Fruit fly (Drosophila melanogaster) whole organism, embryonic: Measurements from ENCODE around the gene beat-Vc.

Experiments
- Bteb2 ChIP-seq: fragments of 200-800 bp; sonication (Bioruptor generic); optimal IDR thresholded peaks from 2 replicates; lab custom pipeline; 2016; ENCODE audit warnings: missing biosample characterization, missing genetic modification characterization
- CG10267 ChIP-seq: fragments of 200-800 bp; sonication (Bioruptor generic); optimal IDR thresholded peaks from 2 replicates; lab custom pipeline; 2018; ENCODE audit warnings: missing biosample characterization, mild to moderate bottlenecking, missing genetic modification characterization, moderate library complexity
- CG11247 ChIP-seq: fragments of 200-800 bp; sonication (Bioruptor generic); IDR thresholded peaks from 2 replicates; pipeline ENCODE4 v1.3.6; 2022; ENCODE audit warnings: missing biosample characterization, missing genetic modification characterization
- CG11695 ChIP-seq: fragments of 200-800 bp; sonication (Bioruptor generic); IDR thresholded peaks from 3 replicates; pipeline ENCODE4 v1.3.6; 2022; ENCODE audit warnings: missing biosample characterization, missing genetic modification characterization
- CG12942 ChIP-seq: fragments of 200-800 bp; sonication (Bioruptor generic); optimal IDR thresholded peaks from 3 replicates; lab custom pipeline; 2016; ENCODE audit warnings: missing biosample characterization, missing genetic modification characterization
- CG13424 ChIP-seq: fragments of 200-800 bp; sonication (Bioruptor generic); optimal IDR thresholded peaks from 2 replicates; lab custom pipeline; 2019; ENCODE audit warnings: missing biosample characterization, mild to moderate bottlenecking, missing genetic modification characterization, moderate library complexity
- CG14710 ChIP-seq: fragments of 200-800 bp; sonication (Bioruptor generic); optimal IDR thresholded peaks from 3 replicates; lab custom pipeline; 2019; ENCODE audit warnings: missing biosample characterization, mild to moderate bottlenecking, missing genetic modification characterization, moderate library complexity
- CG15514 ChIP-seq: fragments of 200-800 bp; sonication (Bioruptor generic); optimal IDR thresholded peaks from 3 replicates; lab custom pipeline; 2017; ENCODE audit warnings: missing biosample characterization, missing genetic modification characterization, mild to moderate bottlenecking, moderate library complexity, missing genetic modification reagents
- CG15601 ChIP-seq: fragments of 200-800 bp; sonication (Bioruptor generic); optimal IDR thresholded peaks from 3 replicates; lab custom pipeline; 2019; ENCODE audit warnings: missing biosample characterization, mild to moderate bottlenecking, missing genetic modification characterization, moderate library complexity
- CG17802 ChIP-seq: fragments of 200-800 bp; sonication (Bioruptor generic); optimal IDR thresholded peaks from 2 replicates; lab custom pipeline; 2018; ENCODE audit warnings: missing biosample characterization, mild to moderate bottlenecking, missing genetic modification characterization, moderate library complexity
- CG18262 ChIP-seq: fragments of 200-800 bp; optimal IDR thresholded peaks from 3 replicates; lab custom pipeline; 2019; ENCODE audit warnings: missing biosample characterization, mild to moderate bottlenecking, missing genetic modification characterization, moderate library complexity
- CG18599 ChIP-seq: fragments of 200-800 bp; sonication (Bioruptor generic); optimal IDR thresholded peaks from 3 replicates; lab custom pipeline; 2017; ENCODE audit warnings: missing biosample characterization, missing genetic modification characterization, mild to moderate bottlenecking, moderate library complexity, missing genetic modification reagents
- CG18619 ChIP-seq: fragments of 200-800 bp; sonication (Bioruptor generic); optimal IDR thresholded peaks from 3 replicates; lab custom pipeline; 2017; ENCODE audit warnings: missing biosample characterization, mild to moderate bottlenecking, missing genetic modification characterization
- CG2875 ChIP-seq: fragments of 200-800 bp; sonication (Bioruptor generic); optimal IDR thresholded peaks from 2 replicates; lab custom pipeline; 2017; ENCODE audit warnings: missing biosample characterization, mild to moderate bottlenecking, missing genetic modification characterization, missing genetic modification reagents
- CG32532 ChIP-seq: fragments of 200-800 bp; sonication (Bioruptor generic); IDR thresholded peaks from 2 replicates; pipeline ENCODE4 v1.3.6; 2022; ENCODE audit warnings: missing biosample characterization, missing genetic modification characterization
- CG33557 ChIP-seq: fragments of 200-800 bp; sonication (Bioruptor generic); optimal IDR thresholded peaks from 2 replicates; lab custom pipeline; 2019; ENCODE audit warnings: missing biosample characterization, mild to moderate bottlenecking, missing genetic modification characterization, moderate library complexity
- CG34224 ChIP-seq: fragments of 200-800 bp; sonication (Bioruptor generic); IDR thresholded peaks from 3 replicates; pipeline ENCODE4 v1.3.6; 2022; ENCODE audit warnings: missing biosample characterization, missing genetic modification characterization; ENCODE audit not compliant: partially characterized antibody
- CG6854 ChIP-seq: fragments of 200-800 bp; sonication (Bioruptor generic); optimal IDR thresholded peaks from 3 replicates; lab custom pipeline; 2017; ENCODE audit warnings: missing biosample characterization, mild to moderate bottlenecking, missing genetic modification characterization
- CG7839 ChIP-seq: fragments of 200-800 bp; sonication (Bioruptor generic); optimal IDR thresholded peaks from 3 replicates; lab custom pipeline; 2018; ENCODE audit warnings: missing biosample characterization, mild to moderate bottlenecking, missing genetic modification characterization, moderate library complexity
- CG8281 ChIP-seq: fragments of 200-800 bp; sonication (Bioruptor generic); optimal IDR thresholded peaks from 2 replicates; lab custom pipeline; 2018; ENCODE audit warnings: missing biosample characterization, mild to moderate bottlenecking, missing genetic modification characterization, moderate library complexity
- CG8478 ChIP-seq: fragments of >200 bp; optimal IDR thresholded peaks from 2 replicates; lab custom pipeline; 2018
- CG9437 ChIP-seq: fragments of 200-800 bp; sonication (Bioruptor generic); optimal IDR thresholded peaks from 2 replicates; lab custom pipeline; 2018; ENCODE audit warnings: missing biosample characterization, mild to moderate bottlenecking, missing genetic modification characterization
- Dad ChIP-seq: fragments of 200-800 bp; sonication (Bioruptor generic); optimal IDR thresholded peaks from 3 replicates; lab custom pipeline; 2016; ENCODE audit warnings: missing biosample characterization, missing genetic modification characterization
- Dek ChIP-seq: fragments of 200-800 bp; sonication (Bioruptor generic); optimal IDR thresholded peaks from 3 replicates; lab custom pipeline; 2019; ENCODE audit warnings: missing biosample characterization, mild to moderate bottlenecking, missing genetic modification characterization, moderate library complexity
- Fer1 ChIP-seq: fragments of 200-800 bp; sonication (Bioruptor generic); optimal IDR thresholded peaks from 2 replicates; lab custom pipeline; 2017; ENCODE audit warnings: missing biosample characterization, mild to moderate bottlenecking, missing genetic modification characterization
- H2.0 ChIP-seq: fragments of 200-800 bp; sonication (Bioruptor generic); IDR thresholded peaks from 2 replicates; pipeline ENCODE4 v1.3.6; 2022; ENCODE audit warnings: missing biosample characterization, missing genetic modification characterization
- Hr3 ChIP-seq: fragments of 200-800 bp; sonication (Bioruptor generic); optimal IDR thresholded peaks from 3 replicates; lab custom pipeline; 2016; ENCODE audit warnings: missing biosample characterization, missing genetic modification characterization
- Meics ChIP-seq: fragments of 200-800 bp; sonication (Bioruptor generic); optimal IDR thresholded peaks from 2 replicates; lab custom pipeline; 2017; ENCODE audit warnings: missing biosample characterization, mild to moderate bottlenecking, missing genetic modification characterization
- NFAT ChIP-seq: fragments of 200-800 bp; sonication (Bioruptor generic); IDR thresholded peaks from 2 replicates; pipeline ENCODE4 v1.3.6; 2022; ENCODE audit warnings: missing biosample characterization, missing genetic modification characterization
- Neu2 ChIP-seq: fragments of 200-800 bp; sonication (Bioruptor generic); optimal IDR thresholded peaks from 3 replicates; lab custom pipeline; 2016; ENCODE audit warnings: missing biosample characterization, missing genetic modification characterization, borderline replicate concordance
- Sox100B ChIP-seq: fragments of 200-800 bp; sonication (Bioruptor generic); optimal IDR thresholded peaks from 3 replicates; lab custom pipeline; 2018; ENCODE audit warnings: missing biosample characterization, mild to moderate bottlenecking, missing genetic modification characterization
- Sry-β ChIP-seq: fragments of 200-800 bp; sonication (Bioruptor generic); optimal IDR thresholded peaks from 2 replicates; lab custom pipeline; 2018; ENCODE audit warnings: missing biosample characterization, mild to moderate bottlenecking, missing genetic modification characterization, moderate library complexity
- Trl ChIP-seq, 3 experiments: fragments of >200 bp in 2 of 3; fragments of 200-800 bp in 1 of 3; sonication (Bioruptor generic) in 1 of 3; optimal IDR thresholded peaks; 2 replicates in 1 of 3; 3 replicates in 2 of 3; lab custom pipeline; 2016 to 2017; ENCODE audit warnings: missing biosample characterization in 1 of 3, missing genetic modification characterization in 1 of 3
- cwo ChIP-seq: fragments of 200-800 bp; sonication (Bioruptor generic); optimal IDR thresholded peaks from 3 replicates; lab custom pipeline; 2017; ENCODE audit warnings: missing biosample characterization, missing genetic modification characterization, mild to moderate bottlenecking, moderate library complexity, missing genetic modification reagents
- dati ChIP-seq: fragments of 200-800 bp; sonication (Bioruptor generic); IDR thresholded peaks from 2 replicates; pipeline ENCODE4 v1.3.6; 2022; ENCODE audit warnings: missing biosample characterization, missing genetic modification characterization
- ftz-f1 ChIP-seq: fragments of 200-800 bp; sonication (Bioruptor generic); optimal IDR thresholded peaks from 2 replicates; lab custom pipeline; 2016; ENCODE audit warnings: missing biosample characterization, missing genetic modification characterization
- gcm ChIP-seq: fragments of 200-800 bp; sonication (Bioruptor generic); optimal IDR thresholded peaks from 2 replicates; lab custom pipeline; 2019; ENCODE audit warnings: missing biosample characterization, mild to moderate bottlenecking, missing genetic modification characterization, moderate library complexity
- ken ChIP-seq: fragments of 200-800 bp; sonication (Bioruptor generic); IDR thresholded peaks from 3 replicates; pipeline ENCODE4 v1.3.6; 2022; ENCODE audit warnings: missing biosample characterization, missing genetic modification characterization
- lbe ChIP-seq: fragments of 200-800 bp; sonication (Bioruptor generic); optimal IDR thresholded peaks from 2 replicates; lab custom pipeline; 2016; ENCODE audit warnings: missing biosample characterization, mild to moderate bottlenecking, missing genetic modification characterization
- lov ChIP-seq, 2 experiments: fragments of 200-800 bp in 1 of 2; fragments of >200 bp in 1 of 2; sonication (Bioruptor generic) in 1 of 2; IDR thresholded peaks in 1 of 2; optimal IDR thresholded peaks in 1 of 2; 2 replicates in 1 of 2; 3 replicates in 1 of 2; pipeline versions ENCODE4 v1.3.6 to Lab custom; 2017 to 2022; ENCODE audit warnings: missing biosample characterization in 1 of 2, missing genetic modification characterization in 1 of 2
- luna ChIP-seq: fragments of 200-800 bp; sonication (Bioruptor generic); optimal IDR thresholded peaks from 2 replicates; lab custom pipeline; 2016; ENCODE audit warnings: missing biosample characterization, missing genetic modification characterization
- onecut ChIP-seq: fragments of 200-800 bp; sonication (Bioruptor generic); IDR thresholded peaks from 2 replicates; pipeline ENCODE4 v1.3.6; 2022; ENCODE audit warnings: missing biosample characterization, missing genetic modification characterization
- schlank ChIP-seq: fragments of 200-800 bp; sonication (Bioruptor generic); optimal IDR thresholded peaks from 2 replicates; lab custom pipeline; 2018; ENCODE audit warnings: missing biosample characterization, mild to moderate bottlenecking, missing genetic modification characterization
- sd ChIP-seq: fragments of 200-800 bp; sonication (Bioruptor generic); optimal IDR thresholded peaks from 3 replicates; lab custom pipeline; 2018; ENCODE audit warnings: missing biosample characterization, mild to moderate bottlenecking, missing genetic modification characterization, moderate library complexity
- sug ChIP-seq: fragments of 200-800 bp; optimal IDR thresholded peaks from 2 replicates; lab custom pipeline; 2019; ENCODE audit warnings: missing biosample characterization, mild to moderate bottlenecking, missing genetic modification characterization, moderate library complexity
- trem ChIP-seq: fragments of 200-800 bp; optimal IDR thresholded peaks from 3 replicates; lab custom pipeline; 2019; ENCODE audit warnings: missing biosample characterization, mild to moderate bottlenecking, missing genetic modification characterization, moderate library complexity
- vvl ChIP-seq: fragments of 200-800 bp; sonication (Bioruptor generic); IDR thresholded peaks from 2 replicates; pipeline ENCODE4 v1.3.6; 2022; ENCODE audit warnings: missing biosample characterization, missing genetic modification characterization

The beat-Vc gene

dm6 chr3R:12719627-12720343, 63.2 kb downstream of the beat-Vc start (continued):
- TF ChIP-seq CG18599 (GFP tag; lab: Kevin White, UChicago) (peak; percentile 79), dati (no peak), sug (tag; lab: Kevin White, UChicago) (no peak), ftz-f1 (GFP tag; lab: Kevin White, UChicago) (peak; percentile 17), CG11695 (GFP tag; lab: Robert Waterston, UW) (0 out of 3 replicates have a peak, but pooled peaks have one; percentile 36), CG17802 (no peak), CG13424 (peak; percentile 50), CG8478 (lab: Kevin White, UChicago) (no peak), H2.0 (GFP tag; lab: Robert Waterston, UW) (0 out of 2 replicates have a peak, but pooled peaks have one; percentile 9), vvl (no peak), CG10267 (tag; lab: Kevin White, UChicago) (peak; percentile 27), Dek (tag; lab: Kevin White, UChicago) (peak; percentile 37), CG32532 (GFP tag; lab: Robert Waterston, UW) (peak; percentile 53), CG34224 (GFP tag; lab: Robert Waterston, UW) (peak; percentile 24; the same call in 2 of the 3 replicates), trem (tag; lab: Kevin White, UChicago) (peak; percentile 17), cwo (GFP tag; lab: Kevin White, UChicago) (peak; percentile 29), gcm (GFP tag; lab: Kevin White, UChicago) (peak; percentile 29), onecut (no peak; the same call in 1 of the 2 replicates), schlank (tag; lab: Kevin White, UChicago) (no peak), CG33557 (GFP tag; lab: Kevin White, UChicago) (no peak), CG18262 (tag; lab: Kevin White, UChicago) (peak; percentile 57), Neu2 (peak; percentile 6), Fer1 (peak; percentile 60), Sry-β (GFP tag; lab: Kevin White, UChicago) (no peak), CG2875 (GFP tag; lab: Kevin White, UChicago) (no peak), CG14710 (tag; lab: Kevin White, UChicago) (peak; percentile 3), CG8281 (tag; lab: Kevin White, UChicago) (peak; percentile 28), CG12942 (GFP tag; lab: Kevin White, UChicago) (no peak), NFAT (GFP tag; lab: Robert Waterston, UW) (peak; percentile 30; the same call in 1 of the 2 replicates), CG6854 (peak; percentile 35), Sox100B (GFP tag; lab: Kevin White, UChicago) (peak; percentile 52), sd (peak; percentile 38), Bteb2 (GFP tag; lab: Kevin White, UChicago) (no peak), lov (optimal IDR thresholded peaks at IDR 0.05; lab: Kevin White, UChicago) (no peak), lov (GFP tag; IDR thresholded peaks at IDR 0.05; lab: Robert Waterston, UW) (0 out of 3 replicates have a peak, but pooled peaks have one; percentile 17), lbe (peak; percentile 60), Trl (optimal IDR thresholded peaks at IDR 0.05; lab: Kevin White, UChicago) (peak; percentile 71 to 90), Trl (GFP tag; optimal IDR thresholded peaks at IDR 0.05; lab: Kevin White, UChicago) (no peak), CG11247 (no peak), CG9437 (GFP tag; lab: Kevin White, UChicago) (peak; percentile 26), ken (GFP tag; lab: Robert Waterston, UW) (no peak), luna (peak; percentile 35), CG18619 (GFP tag; lab: Kevin White, UChicago) (peak; percentile 5), Dad (GFP tag; lab: Kevin White, UChicago) (no peak), CG15601 (tag; lab: Kevin White, UChicago) (peak; percentile 1), Meics (GFP tag; lab: Kevin White, UChicago) (peak; percentile 40), CG7839 (tag; lab: Kevin White, UChicago) (peak; percentile 67), Hr3 (GFP tag; lab: Kevin White, UChicago) (peak; percentile 23), CG15514 (GFP tag; lab: Kevin White, UChicago) (peak; percentile 33)
